Worm (Caenorhabditis elegans): ENCODE data around the gene C55A6.4.
A peak's percentile ranks its signal among the peaks of the same experiment; 100 is the strongest.

- TF ChIP-seq fos-1 (tag; optimal IDR thresholded peaks at IDR 0.05) (peak; percentile 45), egl-27 (tag; optimal IDR thresholded peaks at IDR 0.05) (peak in 1 of 2 experiments; percentile 12), mdl-1 (tag; optimal IDR thresholded peaks at IDR 0.05) (peak in 1 of 2 experiments; percentile 69), lin-13 (GFP tag; optimal IDR thresholded peaks at IDR 0.05) (peak; percentile 55), hlh-17 (GFP tag; optimal IDR thresholded peaks at IDR 0.05; ENCODE audit: borderline replicate concordance) (no peak), elt-2 (tag; optimal IDR thresholded peaks at IDR 0.05) (no peak), fkh-10 (GFP tag; optimal IDR thresholded peaks at IDR 0.05) (no peak), ztf-4 (tag; optimal IDR thresholded peaks at IDR 0.05) (no peak), unc-62 (GFP tag; optimal IDR thresholded peaks at IDR 0.05) (no peak)
Measured at ce11 chrV:11531100-11531499, 13.4 kb upstream of the C55A6.4 start.

All from whole organism, L1 larva.